Worm (Caenorhabditis elegans): ENCODE data around the gene drl-1.

Gene drl-1

DNA sequence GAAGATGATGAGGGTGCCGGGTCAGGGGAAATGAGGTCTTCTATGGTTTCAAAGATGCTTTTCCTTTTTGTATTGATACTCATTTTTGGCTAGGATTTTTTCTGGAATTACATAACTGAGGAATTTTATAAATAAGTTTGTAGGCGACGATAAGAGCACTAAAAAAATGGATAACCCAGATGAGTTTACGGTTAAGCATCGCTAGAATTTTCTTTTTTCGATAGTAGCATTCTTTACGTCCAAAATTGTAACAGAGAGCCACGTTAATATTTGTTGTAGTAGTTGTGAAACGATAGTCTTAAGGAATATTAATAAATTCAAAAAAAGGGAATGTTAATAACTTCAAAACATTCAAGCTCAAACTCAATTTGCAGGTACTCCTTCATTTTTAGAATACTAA lies 11.2 kb upstream of the drl-1 start, which contains the start of gene snai-1:
Gene snai-1 (minus strand): TSS at position 101 of the 400 bp plus-strand sequence.
- TF ChIP-seq pax-1 (tag; optimal IDR thresholded peaks at IDR 0.05): no peak

DNA sequence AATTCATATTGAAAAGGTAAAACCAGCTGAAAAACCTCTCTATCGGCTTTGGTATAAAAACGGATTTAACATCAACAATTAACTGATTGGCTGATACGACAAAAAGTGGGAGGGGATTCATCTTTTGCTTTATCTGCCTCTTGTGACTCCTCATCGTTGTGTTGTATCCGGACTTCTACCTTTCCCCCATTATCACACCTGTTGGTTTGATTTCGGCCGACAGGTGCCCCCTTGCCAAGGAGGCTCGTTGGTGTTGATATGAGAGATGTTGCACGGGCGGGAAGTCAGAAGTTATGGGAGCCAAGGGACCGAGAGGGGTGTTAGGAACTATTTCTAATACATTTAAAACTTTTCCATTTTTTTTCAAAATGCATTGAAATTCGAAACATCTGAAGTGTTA lies 10.4 kb upstream of the drl-1 start:
- peak; percentile 57 for TF ChIP-seq unc-55 (GFP tag; optimal IDR thresholded peaks at IDR 0.05)
- no peak for TF ChIP-seq eyg-1 (tag; optimal IDR thresholded peaks at IDR 0.05)

DNA sequence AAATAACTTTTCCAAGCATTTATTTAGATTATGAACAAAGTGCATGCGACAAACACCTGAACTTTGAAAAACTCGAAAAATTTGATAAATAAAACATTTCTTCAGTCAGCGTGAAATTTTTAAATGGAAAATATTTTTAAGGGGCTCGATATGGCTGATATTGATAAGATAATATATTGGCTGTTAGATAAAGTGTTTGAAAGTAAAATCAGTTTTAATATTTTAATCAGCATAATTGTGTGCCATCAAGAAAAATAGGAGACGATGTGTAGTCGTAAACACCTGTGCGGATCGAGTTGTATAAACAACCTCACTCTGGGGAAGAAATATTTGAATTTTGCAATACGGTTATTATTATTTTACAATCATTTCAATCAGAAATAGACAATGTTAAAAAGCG lies 5.2 kb upstream of the drl-1 start:
- no peak for TF ChIP-seq K02D7.2 (tag; optimal IDR thresholded peaks at IDR 0.05)
- no peak for TF ChIP-seq ceh-34 (tag; optimal IDR thresholded peaks at IDR 0.05)
- TF ChIP-seq ceh-22 (tag; optimal IDR thresholded peaks at IDR 0.05): no peak
- TF ChIP-seq fkh-10 (GFP tag; optimal IDR thresholded peaks at IDR 0.05): no peak
- TF ChIP-seq zip-5 (tag; optimal IDR thresholded peaks at IDR 0.05): no peak
- TF ChIP-seq ttx-3 (tag; optimal IDR thresholded peaks at IDR 0.05): no peak
- TF ChIP-seq hlh-13 (GFP tag; optimal IDR thresholded peaks at IDR 0.05): no peak
- TF ChIP-seq ceh-14 (tag; optimal IDR thresholded peaks at IDR 0.05): no peak

DNA sequence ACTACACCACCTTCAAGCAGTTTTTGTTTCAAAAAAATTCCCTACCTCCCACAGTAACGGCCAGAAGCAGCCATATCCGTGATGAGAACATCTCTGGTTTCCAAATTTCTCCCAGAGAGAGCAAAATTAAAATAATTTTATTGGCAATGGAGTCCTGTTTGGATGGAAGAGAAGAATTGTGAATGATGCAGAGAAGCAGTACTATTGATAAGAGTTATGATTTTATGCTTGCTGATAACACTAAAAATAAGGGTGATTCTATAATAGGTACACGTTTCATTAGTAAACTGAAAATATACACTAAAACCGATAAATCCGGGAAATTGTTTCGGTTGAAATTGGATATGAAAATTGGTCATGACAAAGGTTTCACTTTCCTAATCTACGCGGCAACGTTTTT lies 4.5 kb upstream of the drl-1 start, which contains the start of gene dsc-4:
Gene dsc-4 (minus strand): TSS at position 165 of the 400 bp plus-strand sequence.
- TF ChIP-seq dve-1 (tag; optimal IDR thresholded peaks at IDR 0.05) (no peak), elt-2 (tag; optimal IDR thresholded peaks at IDR 0.05) (peak; percentile 52)

DNA sequence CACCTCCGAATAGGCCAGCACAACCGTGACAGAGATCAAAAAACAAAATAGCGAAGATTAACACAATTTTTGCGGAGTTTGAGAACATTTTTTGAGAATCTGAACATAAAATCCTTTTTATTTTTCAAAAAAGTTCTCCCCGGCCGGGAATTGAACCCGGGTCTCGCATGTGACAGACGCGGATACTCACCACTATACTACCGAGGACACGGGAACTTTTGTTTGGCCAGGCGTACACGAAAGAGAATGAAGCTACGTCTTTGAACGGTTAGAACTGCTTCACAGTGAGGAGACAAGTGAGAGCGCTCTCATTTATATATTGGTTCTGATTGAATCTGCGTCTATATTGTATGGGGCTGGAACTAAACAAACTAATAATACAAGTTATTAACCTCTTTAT lies 2.4 kb upstream of the drl-1 start, which contains the start of gene grl-26:
Gene grl-26 (minus strand): TSS at position 318 of the 400 bp plus-strand sequence.
- TF ChIP-seq fax-1 (tag; optimal IDR thresholded peaks at IDR 0.05) (peak; percentile 30), ceh-18 (tag; optimal IDR thresholded peaks at IDR 0.05) (peak; percentile 53), hlh-6 (tag; optimal IDR thresholded peaks at IDR 0.05) (peak; percentile 70), rnt-1 (tag; optimal IDR thresholded peaks at IDR 0.05) (peak; percentile 83), fkh-6 (tag; optimal IDR thresholded peaks at IDR 0.05) (peak; percentile 49), gmeb-2 (tag; optimal IDR thresholded peaks at IDR 0.05) (peak; percentile 63), tbx-7 (tag; optimal IDR thresholded peaks at IDR 0.05) (no peak), F13H6.1 (tag; optimal IDR thresholded peaks at IDR 0.05) (peak; percentile 30), mec-3 (tag; optimal IDR thresholded peaks at IDR 0.05; ENCODE audit: borderline replicate concordance) (no peak), elt-4 (tag; optimal IDR thresholded peaks at IDR 0.05) (no peak), ahr-1 (tag; optimal IDR thresholded peaks at IDR 0.05) (no peak), ceh-2 (tag; optimal IDR thresholded peaks at IDR 0.05) (peak; percentile 30), dve-1 (tag; optimal IDR thresholded peaks at IDR 0.05) (peak; percentile 49), ref-2 (tag; optimal IDR thresholded peaks at IDR 0.05) (peak; percentile 57), lin-11 (tag; optimal IDR thresholded peaks at IDR 0.05) (peak; percentile 10), hlh-30 (tag; optimal IDR thresholded peaks at IDR 0.05; ENCODE audit: insufficient read depth) (peak; percentile 62), ceh-24 (tag; optimal IDR thresholded peaks at IDR 0.05) (no peak), ttx-3 (tag; optimal IDR thresholded peaks at IDR 0.05) (peak; percentile 3), zip-5 (tag; optimal IDR thresholded peaks at IDR 0.05) (no peak), ama-1 (optimal IDR thresholded peaks at IDR 0.05) (no peak), nhr-11 (tag; optimal IDR thresholded peaks at IDR 0.05) (no peak), hlh-13 (GFP tag; optimal IDR thresholded peaks at IDR 0.05) (peak; percentile 38), hlh-8 (tag; optimal IDR thresholded peaks at IDR 0.05) (no peak), sox-4 (tag; optimal IDR thresholded peaks at IDR 0.05) (peak; percentile 58), ceh-19 (GFP tag; optimal IDR thresholded peaks at IDR 0.05) (peak; percentile 76), Y22D7AL.16 (tag; optimal IDR thresholded peaks at IDR 0.05) (peak; percentile 41), odd-2 (tag; optimal IDR thresholded peaks at IDR 0.05) (no peak), ets-4 (tag; optimal IDR thresholded peaks at IDR 0.05) (no peak), hlh-15 (tag; optimal IDR thresholded peaks at IDR 0.05) (peak; percentile 26), pha-4 (tag; optimal IDR thresholded peaks at IDR 0.05) (no peak), K09A11.1 (tag; optimal IDR thresholded peaks at IDR 0.05; ENCODE audit: insufficient read depth) (no peak), ceh-14 (tag; optimal IDR thresholded peaks at IDR 0.05) (peak; percentile 24), unc-42 (tag; optimal IDR thresholded peaks at IDR 0.05) (no peak), pag-3 (tag; optimal IDR thresholded peaks at IDR 0.05; ENCODE audit: borderline replicate concordance) (no peak), C38D4.7 (GFP tag; optimal IDR thresholded peaks at IDR 0.05) (peak; percentile 53), ceh-31 (tag; optimal IDR thresholded peaks at IDR 0.05) (peak; percentile 30), syd-9 (tag; optimal IDR thresholded peaks at IDR 0.05) (peak; percentile 18)
